Worm (Caenorhabditis elegans) whole organism, mixed stage, embryonic: Measurements from ENCODE around the gene D1086.18.

Experiments used
- nhr-12 ChIP-seq: fragments of 150-350 bp; optimal IDR thresholded peaks from 2 replicates; lab custom pipeline; 2014; ENCODE audit warnings: missing biosample characterization, missing genetic modification characterization
- nhr-237 ChIP-seq: fragments of 150-350 bp; optimal IDR thresholded peaks from 2 replicates; lab custom pipeline; 2014; ENCODE audit warnings: missing biosample characterization, missing genetic modification characterization
- nhr-76 ChIP-seq: sonication (generic microtip); optimal IDR thresholded peaks from 2 replicates; lab custom pipeline; 2017; ENCODE audit warnings: missing biosample characterization, missing genetic modification characterization
- snpc-4 ChIP-seq: fragments of 150-350 bp; optimal IDR thresholded peaks from 2 replicates; lab custom pipeline; 2014; ENCODE audit warnings: missing biosample characterization, missing genetic modification characterization
- unc-62 ChIP-seq: fragments of 150-350 bp; optimal IDR thresholded peaks from 2 replicates; lab custom pipeline; 2014; ENCODE audit warnings: missing biosample characterization, missing genetic modification reagents, missing genetic modification characterization
- ztf-11 ChIP-seq: fragments of 150-350 bp; optimal IDR thresholded peaks from 2 replicates; lab custom pipeline; 2014; ENCODE audit warnings: missing biosample characterization, missing genetic modification characterization

DNA sequence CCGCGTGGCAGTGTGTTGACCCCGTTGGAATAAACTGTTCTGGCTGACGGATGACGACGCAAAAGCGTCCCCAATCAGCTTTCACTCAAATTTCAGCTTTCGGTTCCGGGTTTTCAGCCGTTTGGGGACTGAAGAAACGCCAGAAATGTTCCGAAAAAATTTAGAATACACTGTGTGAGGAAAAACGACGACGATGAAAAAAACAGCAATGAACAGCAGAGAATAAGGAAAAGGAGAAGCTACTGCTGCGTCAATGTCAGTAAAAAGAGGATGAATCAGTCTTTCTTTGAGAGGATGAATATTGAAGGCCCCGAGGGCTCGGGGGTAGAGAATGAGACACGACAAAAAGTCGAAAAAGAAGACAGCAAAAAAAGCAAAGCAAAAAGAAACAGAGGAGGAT, 43.2 kb downstream of the D1086.18 start:
- TF ChIP-seq ztf-11 (tag; lab: Kevin White, UChicago) (no peak), snpc-4 (tag; lab: Kevin White, UChicago) (no peak), nhr-76 (tag; lab: Kevin White, UChicago) (no peak), nhr-237 (tag; lab: Kevin White, UChicago) (no peak), nhr-12 (tag; lab: Kevin White, UChicago) (no peak), unc-62 (GFP tag; lab: Kevin White, UChicago) (no peak)
